Fruit fly (Drosophila melanogaster): ENCODE data around the gene wkd.

dm6 chr3R:11589764-11590358, 8.5 kb downstream of the wkd start, which contains the start of gene CG6791:
- TF ChIP-seq pan (optimal IDR thresholded peaks at IDR 0.05) = no peak
- no peak for TF ChIP-seq psq (optimal IDR thresholded peaks at IDR 0.05)
- no peak for TF ChIP-seq usp (GFP tag; optimal IDR thresholded peaks at IDR 0.05)
